Worm (Caenorhabditis elegans): Measurements from ENCODE around the gene rbc-1.

- TF ChIP-seq flt-1 (GFP tag; IDR thresholded peaks at IDR 0.05) (no peak), tab-1 (GFP tag; IDR thresholded peaks at IDR 0.05) (no peak), ref-1 (GFP tag; conservative IDR thresholded peaks at IDR 0.05) (no peak)
Measured at ce11 chrX:14657445-14657844, 46.3 kb downstream of the rbc-1 start.

All from whole organism, midembryonic.